Fruit fly (Drosophila melanogaster): ENCODE measurements around the gene CG10019.

CG10019 gene

DNA sequence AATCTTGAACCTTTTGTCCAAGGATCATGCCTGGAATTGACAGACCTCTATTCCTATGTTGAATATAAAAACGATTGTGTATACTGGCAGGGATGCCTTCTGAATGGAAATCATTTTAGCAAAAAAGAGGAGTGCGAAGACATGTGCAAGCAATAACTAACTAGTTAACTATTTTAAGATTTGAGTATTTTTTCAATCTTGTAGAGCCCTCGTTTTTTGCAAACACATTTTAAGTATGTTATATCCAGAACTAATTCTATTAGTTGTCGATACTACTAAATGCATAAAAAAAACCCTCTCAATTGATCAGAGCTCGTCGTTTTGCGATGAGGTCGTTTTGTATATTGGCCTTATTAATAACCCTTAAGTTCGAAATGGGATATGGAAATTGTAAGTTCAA lies 29.9 kb upstream of the CG10019 start, which contains the start of gene Sfp24C1:
Sfp24C1 (plus strand) TSS at position 301 of the 400 bp plus-strand sequence.
- TF ChIP-seq kay (GFP tag; ENCODE audit: borderline replicate concordance) (no peak), Mnt (GFP tag; optimal IDR thresholded peaks at IDR 0.05) (no peak), CG7045 (GFP tag; optimal IDR thresholded peaks at IDR 0.05) (no peak), Crg-1 (GFP tag; optimal IDR thresholded peaks at IDR 0.05) (no peak), toe (GFP tag; optimal IDR thresholded peaks at IDR 0.05) (no peak), Hr96 (GFP tag; optimal IDR thresholded peaks at IDR 0.05) (no peak), CG7101 (tag; optimal IDR thresholded peaks at IDR 0.05) (no peak), bab1 (GFP tag; optimal IDR thresholded peaks at IDR 0.05) (no peak), pad (GFP tag; optimal IDR thresholded peaks at IDR 0.05) (no peak), Clk (GFP tag; optimal IDR thresholded peaks at IDR 0.05) (no peak), CG33017 (tag; optimal IDR thresholded peaks at IDR 0.05) (no peak), CG11617 (GFP tag; optimal IDR thresholded peaks at IDR 0.05) (no peak), CG12768 (GFP tag; optimal IDR thresholded peaks at IDR 0.05) (no peak), CG1620 (GFP tag; optimal IDR thresholded peaks at IDR 0.05) (no peak), cnc (optimal IDR thresholded peaks at IDR 0.05) (no peak), tj (GFP tag; optimal IDR thresholded peaks at IDR 0.05) (no peak)

DNA sequence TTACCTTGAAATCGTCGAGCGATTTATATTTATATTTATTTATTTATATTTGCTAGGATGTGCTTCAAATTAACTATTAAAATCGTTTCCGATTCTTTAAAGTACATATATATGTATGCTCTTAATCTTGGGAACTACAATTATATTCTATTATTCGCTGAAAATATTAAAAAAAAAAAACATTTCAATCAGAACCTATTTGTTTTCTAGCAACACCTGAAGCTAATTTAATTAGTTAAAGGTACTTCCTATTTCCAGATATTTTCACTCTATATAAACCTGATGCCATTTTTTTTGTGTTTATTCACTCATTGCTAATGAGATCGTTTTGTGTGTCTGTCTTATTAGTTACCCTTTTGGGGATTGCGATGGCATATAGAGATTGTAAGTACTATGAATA lies 29.3 kb upstream of the CG10019 start, which contains the start of gene CG42467:
CG42467 (plus strand) TSS at position 301 of the 400 bp plus-strand sequence.
- no peak for TF ChIP-seq Mnt (GFP tag; optimal IDR thresholded peaks at IDR 0.05)
- TF ChIP-seq CG12768 (GFP tag; optimal IDR thresholded peaks at IDR 0.05): no peak
- no peak for TF ChIP-seq cic (GFP tag; optimal IDR thresholded peaks at IDR 0.05)
- no peak for TF ChIP-seq CG7101 (tag; optimal IDR thresholded peaks at IDR 0.05)
- TF ChIP-seq tj (GFP tag; optimal IDR thresholded peaks at IDR 0.05): no peak
- no peak for TF ChIP-seq toe (GFP tag; optimal IDR thresholded peaks at IDR 0.05)
- no peak for TF ChIP-seq pad (GFP tag; optimal IDR thresholded peaks at IDR 0.05)
- TF ChIP-seq CG11617 (GFP tag; optimal IDR thresholded peaks at IDR 0.05): no peak
- TF ChIP-seq Clk (GFP tag; optimal IDR thresholded peaks at IDR 0.05): no peak
- no peak for TF ChIP-seq ovo (GFP tag; optimal IDR thresholded peaks at IDR 0.05)
- no peak for TF ChIP-seq Crg-1 (GFP tag; optimal IDR thresholded peaks at IDR 0.05)
- TF ChIP-seq CG1620 (GFP tag; optimal IDR thresholded peaks at IDR 0.05): no peak
- TF ChIP-seq CG14711 (tag; optimal IDR thresholded peaks at IDR 0.05): no peak
- no peak for TF ChIP-seq CG33017 (tag; optimal IDR thresholded peaks at IDR 0.05)
- TF ChIP-seq CG7045 (GFP tag; optimal IDR thresholded peaks at IDR 0.05): no peak

DNA sequence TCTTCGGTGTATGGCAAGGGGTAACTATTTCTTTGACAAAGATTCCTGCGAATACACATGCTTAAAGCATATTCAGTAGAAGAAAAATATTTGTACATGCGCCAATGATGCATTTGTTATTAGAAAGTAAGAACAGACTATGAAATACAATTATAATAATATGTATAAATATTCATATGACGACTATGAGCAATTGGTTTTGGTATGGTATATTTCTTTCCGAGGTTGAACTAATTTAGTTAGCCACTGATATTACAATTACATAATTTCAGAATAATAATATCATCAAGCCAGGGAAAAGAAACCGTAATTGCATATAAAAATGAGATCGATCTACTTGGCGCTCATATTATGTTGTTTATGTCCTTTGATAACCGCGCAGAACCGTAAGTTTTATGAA lies 28.7 kb upstream of the CG10019 start, which contains the start of gene CG43145:
CG43145 (plus strand) TSS at position 301 of the 400 bp plus-strand sequence.
- no peak for TF ChIP-seq bab1 (GFP tag; optimal IDR thresholded peaks at IDR 0.05)
- no peak for TF ChIP-seq pad (GFP tag; optimal IDR thresholded peaks at IDR 0.05)
- TF ChIP-seq CG33017 (tag; optimal IDR thresholded peaks at IDR 0.05): no peak
- TF ChIP-seq Crg-1 (GFP tag; optimal IDR thresholded peaks at IDR 0.05): no peak
- no peak for TF ChIP-seq cnc (optimal IDR thresholded peaks at IDR 0.05)
- TF ChIP-seq CG7101 (tag; optimal IDR thresholded peaks at IDR 0.05): no peak
- TF ChIP-seq Hr96 (GFP tag; optimal IDR thresholded peaks at IDR 0.05): no peak
- no peak for TF ChIP-seq CG1620 (GFP tag; optimal IDR thresholded peaks at IDR 0.05)
- no peak for TF ChIP-seq kay (GFP tag; ENCODE audit: borderline replicate concordance)
- no peak for TF ChIP-seq Clk (GFP tag; optimal IDR thresholded peaks at IDR 0.05)
- TF ChIP-seq ovo (GFP tag; optimal IDR thresholded peaks at IDR 0.05): no peak
- no peak for TF ChIP-seq cic (GFP tag; optimal IDR thresholded peaks at IDR 0.05)
- TF ChIP-seq toe (GFP tag; optimal IDR thresholded peaks at IDR 0.05): no peak
- TF ChIP-seq Mnt (GFP tag; optimal IDR thresholded peaks at IDR 0.05): no peak
- TF ChIP-seq CG7045 (GFP tag; optimal IDR thresholded peaks at IDR 0.05): no peak
- no peak for TF ChIP-seq CG14711 (tag; optimal IDR thresholded peaks at IDR 0.05)
- no peak for TF ChIP-seq CG12768 (GFP tag; optimal IDR thresholded peaks at IDR 0.05)

DNA sequence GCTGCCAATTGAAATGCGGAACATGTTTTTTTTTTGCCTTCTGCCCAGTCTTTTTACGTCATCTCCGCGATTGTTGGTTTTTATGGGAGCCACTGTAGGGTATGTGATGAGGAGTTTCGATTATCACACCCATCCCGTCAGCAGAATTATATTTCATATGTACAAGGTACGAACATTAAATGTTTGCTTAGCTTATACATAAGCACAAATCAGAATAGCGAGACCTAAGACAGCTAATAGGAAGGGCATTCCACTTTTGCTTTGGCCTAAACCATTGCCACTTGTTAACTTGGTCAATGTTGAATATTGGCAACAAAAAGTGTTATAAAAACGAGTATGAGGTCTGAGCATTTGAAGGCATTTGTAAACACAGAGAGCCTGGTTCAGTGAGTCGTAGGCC lies 27.0 kb upstream of the CG10019 start, which contains the start of gene CG2816:
CG2816 (plus strand) TSS at position 400 of the 400 bp plus-strand sequence.
- TF ChIP-seq tj (GFP tag; optimal IDR thresholded peaks at IDR 0.05): peak; percentile 13
- peak; percentile 77 for TF ChIP-seq kay (GFP tag; ENCODE audit: borderline replicate concordance)
- TF ChIP-seq CG1620 (GFP tag; optimal IDR thresholded peaks at IDR 0.05): peak; percentile 7
- peak; percentile 64 for TF ChIP-seq CG14711 (tag; optimal IDR thresholded peaks at IDR 0.05)
- TF ChIP-seq Mnt (GFP tag; optimal IDR thresholded peaks at IDR 0.05): no peak
- peak; percentile 79 for TF ChIP-seq CG33017 (tag; optimal IDR thresholded peaks at IDR 0.05)
- no peak for TF ChIP-seq ovo (GFP tag; optimal IDR thresholded peaks at IDR 0.05)
- peak; percentile 57 for TF ChIP-seq toe (GFP tag; optimal IDR thresholded peaks at IDR 0.05)
- TF ChIP-seq CG7045 (GFP tag; optimal IDR thresholded peaks at IDR 0.05): peak; percentile 44
- TF ChIP-seq Hr96 (GFP tag; optimal IDR thresholded peaks at IDR 0.05): peak; percentile 54
- TF ChIP-seq CG12768 (GFP tag; optimal IDR thresholded peaks at IDR 0.05): peak; percentile 64
- peak; percentile 69 for TF ChIP-seq CG5204 (GFP tag; optimal IDR thresholded peaks at IDR 0.05)
- TF ChIP-seq pad (GFP tag; optimal IDR thresholded peaks at IDR 0.05): peak; percentile 22
- no peak for TF ChIP-seq cic (GFP tag; optimal IDR thresholded peaks at IDR 0.05)
- peak; percentile 45 for TF ChIP-seq CG7101 (tag; optimal IDR thresholded peaks at IDR 0.05)

DNA sequence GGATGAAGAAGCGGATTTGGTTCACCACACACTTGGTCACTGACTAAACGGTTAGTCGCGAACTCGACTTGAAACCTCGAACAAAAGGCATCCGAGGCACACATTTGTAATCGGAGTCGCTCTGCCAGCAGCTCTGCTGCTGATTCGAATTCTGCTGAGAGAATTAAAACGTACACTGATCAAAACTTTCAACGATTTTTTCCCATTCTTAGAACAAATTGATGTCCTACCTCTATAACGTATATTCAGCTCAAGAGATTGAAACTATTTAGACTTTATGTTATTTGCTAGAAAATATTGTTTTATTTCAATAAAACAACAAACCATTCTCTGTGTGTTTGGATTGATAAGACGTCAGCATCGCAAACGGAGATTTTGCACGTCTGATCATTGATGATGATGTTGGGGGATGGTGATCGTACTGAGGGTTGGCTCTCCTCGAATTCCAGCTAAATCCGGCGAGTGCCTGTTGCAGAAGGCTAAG lies 24.8 kb upstream of the CG10019 start, which contains the start of gene CG31778:
CG31778 (minus strand) TSS at position 51 of the 484 bp plus-strand sequence.
- TF ChIP-seq pad (GFP tag; optimal IDR thresholded peaks at IDR 0.05) (peak; percentile 13), Crg-1 (GFP tag; optimal IDR thresholded peaks at IDR 0.05) (no peak), toe (GFP tag; optimal IDR thresholded peaks at IDR 0.05) (no peak), CG14711 (tag; optimal IDR thresholded peaks at IDR 0.05) (peak; percentile 69), CG33017 (tag; optimal IDR thresholded peaks at IDR 0.05) (peak; percentile 83), Hr96 (GFP tag; optimal IDR thresholded peaks at IDR 0.05) (no peak), ovo (GFP tag; optimal IDR thresholded peaks at IDR 0.05) (no peak), CG7101 (tag; optimal IDR thresholded peaks at IDR 0.05) (peak; percentile 73), bab1 (GFP tag; optimal IDR thresholded peaks at IDR 0.05) (no peak), CG7045 (GFP tag; optimal IDR thresholded peaks at IDR 0.05) (peak; percentile 6), cic (GFP tag; optimal IDR thresholded peaks at IDR 0.05) (no peak), kay (GFP tag; ENCODE audit: borderline replicate concordance) (no peak), Mnt (GFP tag; optimal IDR thresholded peaks at IDR 0.05) (peak; percentile 30), Clk (GFP tag; optimal IDR thresholded peaks at IDR 0.05) (no peak), cnc (optimal IDR thresholded peaks at IDR 0.05) (no peak), CG11617 (GFP tag; optimal IDR thresholded peaks at IDR 0.05) (peak; percentile 24), tj (GFP tag; optimal IDR thresholded peaks at IDR 0.05) (peak; percentile 36), CG1620 (GFP tag; optimal IDR thresholded peaks at IDR 0.05) (no peak), CG5204 (GFP tag; optimal IDR thresholded peaks at IDR 0.05) (peak; percentile 50), CG12768 (GFP tag; optimal IDR thresholded peaks at IDR 0.05) (peak; percentile 42)

Data from whole organism, adult.